Fruit fly (Drosophila melanogaster): ENCODE data around the gene CG10211.

DNA sequence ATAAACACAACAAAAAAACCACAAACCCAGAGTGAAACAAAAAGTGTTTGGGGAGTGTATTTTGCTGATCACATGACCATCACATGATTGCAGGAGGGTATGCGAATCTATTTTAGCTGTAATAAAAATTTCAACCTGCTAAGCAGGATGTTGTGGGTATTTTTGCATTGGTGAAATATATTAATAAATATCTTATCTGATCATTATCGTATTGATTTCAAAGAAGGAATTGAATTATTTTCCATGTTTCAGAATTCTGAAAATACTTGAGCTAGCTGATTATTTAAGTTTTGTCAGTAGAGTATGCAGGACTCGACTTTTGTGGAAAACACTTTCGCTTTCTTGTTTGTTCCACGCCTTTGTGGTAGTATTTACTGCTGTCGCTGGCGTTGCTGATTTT, 5.7 kb downstream of the CG10211 start:
- no peak for TF ChIP-seq CG10348 (GFP tag; IDR thresholded peaks at IDR 0.05)
- peak; percentile 69 for TF ChIP-seq gl (tag; optimal IDR thresholded peaks at IDR 0.05)
- TF ChIP-seq CG14655 (GFP tag; optimal IDR thresholded peaks at IDR 0.05) = peak; percentile 83
- TF ChIP-seq CG8159 (tag; optimal IDR thresholded peaks at IDR 0.05) = peak; percentile 86
- peak; percentile 85 for TF ChIP-seq CG9948 (tag; optimal IDR thresholded peaks at IDR 0.05)
- peak; percentile 16 for TF ChIP-seq Pif1B (GFP tag; optimal IDR thresholded peaks at IDR 0.05)
- no peak for TF ChIP-seq CG12605 (GFP tag; IDR thresholded peaks at IDR 0.05)
- TF ChIP-seq D1 (tag; optimal IDR thresholded peaks at IDR 0.05) = peak; percentile 54
- peak; percentile 60 for TF ChIP-seq Ets98B (GFP tag; IDR thresholded peaks at IDR 0.05)
- peak; percentile 59 for TF ChIP-seq CG13204 (GFP tag; optimal IDR thresholded peaks at IDR 0.05)

Data from whole organism, pupa.